Worm (Caenorhabditis elegans): ENCODE results near the gene T07G12.3.

DNA sequence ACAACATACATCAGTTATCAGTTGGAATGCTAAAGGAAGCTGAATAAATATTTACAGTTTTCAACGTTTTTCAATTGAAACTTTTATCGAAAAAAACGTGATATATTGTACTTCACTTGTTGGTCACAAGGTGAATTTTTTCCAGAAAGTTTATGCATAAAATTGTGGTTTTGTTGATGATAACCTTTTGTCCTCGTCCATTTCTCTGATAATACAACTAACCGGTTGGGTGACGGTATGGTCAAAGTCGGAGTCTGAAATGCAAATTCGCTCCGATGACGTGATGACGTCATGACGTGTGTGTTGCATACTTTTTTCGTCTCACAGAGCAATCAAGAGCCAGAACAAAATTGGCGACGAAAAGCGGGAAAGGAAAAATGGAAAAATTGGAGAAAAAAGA lies 22.3 kb upstream of the T07G12.3 start:
- TF ChIP-seq B0310.2 (tag; optimal IDR thresholded peaks at IDR 0.05) = no peak
- no peak for TF ChIP-seq ama-1 (optimal IDR thresholded peaks at IDR 0.05)
- TF ChIP-seq ceh-36 (tag; optimal IDR thresholded peaks at IDR 0.05) = no peak
- TF ChIP-seq tbx-37 (GFP tag; conservative IDR thresholded peaks at IDR 0.05) = no peak
- TF ChIP-seq sea-1 (GFP tag; conservative IDR thresholded peaks at IDR 0.05) = no peak
- no peak for TF ChIP-seq hmbx-1 (tag; optimal IDR thresholded peaks at IDR 0.05)
- TF ChIP-seq F13C5.2 (tag; optimal IDR thresholded peaks at IDR 0.05) = no peak
